Fruit fly (Drosophila melanogaster) whole organism, embryonic: ENCODE data around the gene CG9919.

Experiments used
- Asciz ChIP-seq: fragments of 200-800 bp; sonication (Bioruptor generic); optimal IDR thresholded peaks from 2 replicates; lab custom pipeline; 2017; ENCODE audit warnings: missing biosample characterization, mild to moderate bottlenecking, missing genetic modification characterization, missing genetic modification reagents
- Atf3 ChIP-seq: fragments of 200-800 bp; sonication (Bioruptor generic); optimal IDR thresholded peaks from 3 replicates; lab custom pipeline; 2016; ENCODE audit warnings: missing biosample characterization, missing genetic modification characterization
- Bdp1 ChIP-seq: fragments of 200-800 bp; sonication (Bioruptor generic); optimal IDR thresholded peaks from 3 replicates; lab custom pipeline; 2016; ENCODE audit warnings: missing biosample characterization, missing genetic modification characterization
- CG10565 ChIP-seq: fragments of 200-800 bp; sonication (Bioruptor generic); optimal IDR thresholded peaks from 3 replicates; lab custom pipeline; 2016; ENCODE audit warnings: missing biosample characterization, mild to moderate bottlenecking, missing genetic modification characterization
- CG10959 ChIP-seq: fragments of 200-800 bp; sonication (Bioruptor generic); IDR thresholded peaks from 2 replicates; pipeline ENCODE4 v1.3.6; 2022; ENCODE audit warnings: missing biosample characterization, missing genetic modification characterization
- CG11504 ChIP-seq: fragments of 200-800 bp; sonication (Bioruptor generic); optimal IDR thresholded peaks from 3 replicates; lab custom pipeline; 2019; ENCODE audit warnings: missing biosample characterization, mild to moderate bottlenecking, missing genetic modification characterization, moderate library complexity
- CG12391 ChIP-seq: fragments of 200-800 bp; sonication (Bioruptor generic); optimal IDR thresholded peaks from 3 replicates; lab custom pipeline; 2018; ENCODE audit warnings: missing biosample characterization, mild to moderate bottlenecking, missing genetic modification characterization, moderate library complexity
- CG13424 ChIP-seq: fragments of 200-800 bp; sonication (Bioruptor generic); optimal IDR thresholded peaks from 2 replicates; lab custom pipeline; 2019; ENCODE audit warnings: missing biosample characterization, mild to moderate bottlenecking, missing genetic modification characterization, moderate library complexity
- CG13624 ChIP-seq: fragments of 200-800 bp; sonication (Bioruptor generic); optimal IDR thresholded peaks from 2 replicates; lab custom pipeline; 2016; ENCODE audit warnings: missing biosample characterization, missing genetic modification characterization
- CG14441 ChIP-seq: fragments of 200-800 bp; sonication (Bioruptor generic); IDR thresholded peaks from 2 replicates; pipeline ENCODE4 v1.3.6; 2022; ENCODE audit warnings: missing biosample characterization, missing genetic modification characterization
- CG15514 ChIP-seq: fragments of 200-800 bp; sonication (Bioruptor generic); optimal IDR thresholded peaks from 3 replicates; lab custom pipeline; 2017; ENCODE audit warnings: missing biosample characterization, missing genetic modification characterization, mild to moderate bottlenecking, moderate library complexity, missing genetic modification reagents
- CG1603 ChIP-seq: fragments of 200-800 bp; sonication (Bioruptor generic); optimal IDR thresholded peaks from 2 replicates; lab custom pipeline; 2019; ENCODE audit warnings: missing biosample characterization, mild to moderate bottlenecking, missing genetic modification characterization, moderate library complexity
- CG17612 ChIP-seq: fragments of 200-800 bp; sonication (Bioruptor generic); IDR thresholded peaks from 2 replicates; pipeline ENCODE4 v1.3.6; 2022; ENCODE audit warnings: missing biosample characterization, missing genetic modification characterization
- CG1832 ChIP-seq: fragments of 200-800 bp; sonication (Bioruptor generic); optimal IDR thresholded peaks from 2 replicates; lab custom pipeline; 2017; ENCODE audit warnings: missing biosample characterization, mild to moderate bottlenecking, missing genetic modification characterization, inconsistent platforms
- CG3163 ChIP-seq: fragments of 200-800 bp; sonication (Bioruptor generic); optimal IDR thresholded peaks from 3 replicates; lab custom pipeline; 2016; ENCODE audit warnings: missing biosample characterization, missing genetic modification characterization
- CG4328 ChIP-seq: fragments of 200-800 bp; sonication (Bioruptor generic); optimal IDR thresholded peaks from 3 replicates; lab custom pipeline; 2017; ENCODE audit warnings: missing biosample characterization, missing genetic modification reagents, missing genetic modification characterization
- CG4617 ChIP-seq: fragments of 200-800 bp; sonication (Bioruptor generic); optimal IDR thresholded peaks from 3 replicates; lab custom pipeline; 2016; ENCODE audit warnings: missing biosample characterization, missing genetic modification characterization, borderline replicate concordance
- CG7556 ChIP-seq: fragments of 200-800 bp; sonication (Bioruptor generic); optimal IDR thresholded peaks from 2 replicates; lab custom pipeline; 2017; ENCODE audit warnings: missing biosample characterization, mild to moderate bottlenecking, missing genetic modification characterization
- CG9215 ChIP-seq: fragments of 200-800 bp; sonication (Bioruptor generic); IDR thresholded peaks from 2 replicates; pipeline ENCODE4 v1.3.6; 2022; ENCODE audit warnings: missing biosample characterization, missing genetic modification characterization
- CG9437 ChIP-seq: fragments of 200-800 bp; sonication (Bioruptor generic); optimal IDR thresholded peaks from 2 replicates; lab custom pipeline; 2018; ENCODE audit warnings: missing biosample characterization, mild to moderate bottlenecking, missing genetic modification characterization
- CHES-1-like ChIP-seq: fragments of 200-800 bp; sonication (Bioruptor generic); optimal IDR thresholded peaks from 2 replicates; lab custom pipeline; 2016; ENCODE audit warnings: missing biosample characterization, missing genetic modification characterization
- CkIIα-i1 ChIP-seq: fragments of 200-800 bp; sonication (Bioruptor generic); IDR thresholded peaks from 2 replicates; pipeline ENCODE4 v1.3.6; 2022; ENCODE audit warnings: missing biosample characterization, missing genetic modification characterization
- D ChIP-seq, 2 experiments: fragments of 200-800 bp in 1 of 2; fragments of >200 bp in 1 of 2; sonication (Bioruptor generic) in 1 of 2; optimal IDR thresholded peaks; 2 replicates in 1 of 2; 3 replicates in 1 of 2; lab custom pipeline; 2017; ENCODE audit warnings: mild to moderate bottlenecking in 1 of 2, missing biosample characterization in 1 of 2, missing genetic modification characterization in 1 of 2, missing genetic modification reagents in 1 of 2
- Dll ChIP-seq: fragments of 200-800 bp; sonication (Bioruptor generic); IDR thresholded peaks from 4 replicates; pipeline ENCODE4 v1.3.6; 2022; ENCODE audit warnings: missing biosample characterization, missing genetic modification characterization; ENCODE audit not compliant: partially characterized antibody
- Doc2 ChIP-seq: fragments of 200-800 bp; sonication (Bioruptor generic); IDR thresholded peaks from 2 replicates; pipeline ENCODE4 v1.3.6; 2022; ENCODE audit warnings: missing biosample characterization, missing genetic modification characterization
- E2f1 ChIP-seq: fragments of 200-800 bp; sonication (Bioruptor generic); IDR thresholded peaks from 2 replicates; pipeline ENCODE4 v1.3.6; 2022; ENCODE audit warnings: missing biosample characterization, missing genetic modification characterization
- Ets97D ChIP-seq: fragments of 200-800 bp; sonication (Bioruptor generic); optimal IDR thresholded peaks from 3 replicates; lab custom pipeline; 2016; ENCODE audit warnings: missing biosample characterization, missing genetic modification characterization
- HLH3B ChIP-seq: fragments of 200-800 bp; sonication (Bioruptor generic); IDR thresholded peaks from 2 replicates; pipeline ENCODE4 v1.3.6; 2022; ENCODE audit warnings: missing biosample characterization, missing genetic modification characterization
- HLHmδ ChIP-seq: fragments of 200-800 bp; sonication (Bioruptor generic); optimal IDR thresholded peaks from 2 replicates; lab custom pipeline; 2018; ENCODE audit warnings: missing biosample characterization, mild to moderate bottlenecking, missing genetic modification characterization, moderate library complexity
- Kr ChIP-seq: fragments of 200-800 bp; sonication (Bioruptor generic); optimal IDR thresholded peaks from 2 replicates; lab custom pipeline; 2017; ENCODE audit warnings: missing biosample characterization, mild to moderate bottlenecking, missing genetic modification characterization
- Max ChIP-seq: fragments of 200-800 bp; sonication (Bioruptor generic); optimal IDR thresholded peaks from 2 replicates; lab custom pipeline; 2016; ENCODE audit warnings: missing biosample characterization, mild to moderate bottlenecking, missing genetic modification characterization
- Ravus ChIP-seq: fragments of 200-800 bp; sonication (Bioruptor generic); IDR thresholded peaks from 2 replicates; pipeline ENCODE4 v1.3.6; 2022; ENCODE audit warnings: missing biosample characterization, missing genetic modification characterization
- Side ChIP-seq: fragments of 200-800 bp; sonication (Bioruptor generic); optimal IDR thresholded peaks from 2 replicates; lab custom pipeline; 2016; ENCODE audit warnings: missing biosample characterization, missing genetic modification characterization
- Sin3A ChIP-seq: fragments of >200 bp; optimal IDR thresholded peaks from 2 replicates; lab custom pipeline; 2018
- amos ChIP-seq: fragments of 200-800 bp; sonication (Bioruptor generic); IDR thresholded peaks from 2 replicates; pipeline ENCODE4 v1.3.6; 2022; ENCODE audit warnings: missing biosample characterization, missing genetic modification characterization; ENCODE audit not compliant: partially characterized antibody
- bowl ChIP-seq: fragments of 200-800 bp; sonication (Bioruptor generic); IDR thresholded peaks from 2 replicates; pipeline ENCODE4 v1.3.6; 2022; ENCODE audit warnings: missing biosample characterization, missing genetic modification characterization
- dimm ChIP-seq: fragments of 200-800 bp; sonication (Bioruptor generic); IDR thresholded peaks from 2 replicates; pipeline ENCODE4 v1.3.6; 2022; ENCODE audit warnings: missing biosample characterization, missing genetic modification characterization
- disco-r ChIP-seq: fragments of 200-800 bp; sonication (Bioruptor generic); optimal IDR thresholded peaks from 2 replicates; lab custom pipeline; 2016; ENCODE audit warnings: missing biosample characterization, missing genetic modification characterization
- gro ChIP-seq: fragments of 200-800 bp; sonication (Bioruptor generic); optimal IDR thresholded peaks from 2 replicates; lab custom pipeline; 2016; ENCODE audit warnings: missing biosample characterization, missing genetic modification characterization
- gt ChIP-seq: fragments of 200-800 bp; sonication (Bioruptor generic); IDR thresholded peaks from 2 replicates; pipeline ENCODE4 v1.3.6; 2022; ENCODE audit warnings: missing biosample characterization, missing genetic modification characterization
- lab ChIP-seq: fragments of 200-800 bp; sonication (Bioruptor generic); optimal IDR thresholded peaks from 3 replicates; lab custom pipeline; 2017; ENCODE audit warnings: missing biosample characterization, missing genetic modification characterization, mild to moderate bottlenecking, moderate library complexity, missing genetic modification reagents
- lola ChIP-seq, 3 experiments: fragments of >200 bp in 2 of 3; fragments of 200-800 bp in 1 of 3; sonication (Bioruptor generic) in 1 of 3; optimal IDR thresholded peaks; 2 replicates each; lab custom pipeline; 2017 to 2019; ENCODE audit warnings: missing biosample characterization in 3 of 3, missing genetic modification characterization in 3 of 3, mild to moderate bottlenecking in 1 of 3, moderate library complexity in 1 of 3
- pros ChIP-seq: fragments of 200-800 bp; sonication (Bioruptor generic); optimal IDR thresholded peaks from 3 replicates; lab custom pipeline; 2019; ENCODE audit warnings: missing biosample characterization, mild to moderate bottlenecking, missing genetic modification characterization, moderate library complexity
- sc ChIP-seq, 3 experiments: fragments of >200 bp in 2 of 3; fragments of 200-800 bp in 1 of 3; sonication (Bioruptor generic) in 1 of 3; optimal IDR thresholded peaks; 2 replicates in 2 of 3; 3 replicates in 1 of 3; lab custom pipeline; 2017; ENCODE audit warnings: mild to moderate bottlenecking in 1 of 3, missing biosample characterization in 1 of 3, missing genetic modification characterization in 1 of 3, missing genetic modification reagents in 1 of 3
- schlank ChIP-seq: fragments of 200-800 bp; sonication (Bioruptor generic); optimal IDR thresholded peaks from 2 replicates; lab custom pipeline; 2018; ENCODE audit warnings: missing biosample characterization, mild to moderate bottlenecking, missing genetic modification characterization
- sima ChIP-seq: fragments of 200-800 bp; sonication (Bioruptor generic); optimal IDR thresholded peaks from 2 replicates; lab custom pipeline; 2016; ENCODE audit warnings: missing biosample characterization, missing genetic modification characterization
- tap ChIP-seq: fragments of 200-800 bp; optimal IDR thresholded peaks from 3 replicates; lab custom pipeline; 2019; ENCODE audit warnings: missing biosample characterization, mild to moderate bottlenecking, missing genetic modification characterization, moderate library complexity
- toy ChIP-seq: fragments of 200-800 bp; sonication (Bioruptor generic); IDR thresholded peaks from 2 replicates; pipeline ENCODE4 v1.3.6; 2022; ENCODE audit warnings: missing biosample characterization, missing genetic modification characterization
- ttk ChIP-seq: fragments of 200-800 bp; sonication (Bioruptor generic); IDR thresholded peaks from 2 replicates; pipeline ENCODE4 v2.1.2; 2022; ENCODE audit warnings: missing biosample characterization, missing genetic modification characterization
- zen ChIP-seq: fragments of 200-800 bp; sonication (Bioruptor generic); optimal IDR thresholded peaks from 3 replicates; lab custom pipeline; 2018; ENCODE audit warnings: missing biosample characterization, mild to moderate bottlenecking, missing genetic modification characterization, moderate library complexity

Gene CG9919

DNA sequence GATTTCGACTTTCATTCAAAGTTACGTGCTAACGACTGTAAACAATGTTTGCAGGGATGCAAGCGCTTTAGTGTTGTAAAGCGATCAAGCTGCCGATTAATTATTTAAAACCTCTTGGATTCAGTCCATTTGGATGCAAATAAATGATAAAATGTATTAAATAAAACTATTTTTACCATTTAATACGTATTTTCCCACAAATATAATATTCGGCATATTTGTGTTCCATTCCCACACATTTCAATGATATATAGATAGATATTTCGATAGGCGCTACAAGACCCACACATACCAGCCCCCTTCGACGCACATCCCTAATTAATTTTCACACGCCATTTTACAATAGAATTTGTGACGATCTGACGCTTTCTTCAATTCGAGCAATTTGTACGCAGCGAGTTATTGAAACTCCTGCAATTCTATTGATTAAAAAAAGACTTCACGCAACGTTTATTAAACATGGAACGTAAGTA is 42.0 kb downstream of the CG9919 start, which contains the start of the genes CG32576 and caz (continued):
- TF ChIP-seq pros (GFP tag; lab: Kevin White, UChicago) (no peak), Sin3A (lab: Kevin White, UChicago) (peak; percentile 65), bowl (no peak), gt (GFP tag; lab: Robert Waterston, UW) (no peak), Bdp1 (no peak), Asciz (GFP tag; lab: Kevin White, UChicago) (no peak), CG9437 (GFP tag; lab: Kevin White, UChicago) (no peak), CG10565 (GFP tag; lab: Kevin White, UChicago) (no peak), dimm (no peak), CG3163 (GFP tag; lab: Kevin White, UChicago) (no peak), disco-r (no peak), Kr (GFP tag; lab: Kevin White, UChicago) (no peak), CG9215 (GFP tag; lab: Robert Waterston, UW) (no peak), CG4617 (GFP tag; lab: Kevin White, UChicago) (peak; percentile 26), ttk (GFP tag; lab: Robert Waterston, UW) (no peak), amos (GFP tag; lab: Robert Waterston, UW) (peak; percentile 64), HLH3B (no peak), CG11504 (tag; lab: Kevin White, UChicago) (no peak), toy (GFP tag; lab: Robert Waterston, UW) (no peak), Doc2 (GFP tag; lab: Robert Waterston, UW) (no peak), lab (GFP tag; lab: Kevin White, UChicago) (no peak), CG4328 (GFP tag; lab: Kevin White, UChicago) (no peak), Ravus (GFP tag; lab: Robert Waterston, UW) (no peak), tap (tag; lab: Kevin White, UChicago) (no peak), CkIIα-i1 (GFP tag; lab: Robert Waterston, UW) (no peak), CG14441 (GFP tag; lab: Robert Waterston, UW) (no peak), schlank (tag; lab: Kevin White, UChicago) (no peak), HLHmδ (no peak), sima (no peak), CG1832 (GFP tag; lab: Kevin White, UChicago) (no peak), CG15514 (GFP tag; lab: Kevin White, UChicago) (peak; percentile 73), CG17612 (no peak), D (optimal IDR thresholded peaks at IDR 0.05; lab: Kevin White, UChicago) (no peak), D (GFP tag; optimal IDR thresholded peaks at IDR 0.05; lab: Kevin White, UChicago) (peak; percentile 23), Side (GFP tag; lab: Kevin White, UChicago) (no peak), CG13424 (tag; lab: Kevin White, UChicago) (peak; percentile 59), Dll (GFP tag; lab: Robert Waterston, UW) (peak; percentile 77), zen (tag; lab: Kevin White, UChicago) (peak; percentile 73), gro (no peak), CG13624 (GFP tag; lab: Kevin White, UChicago) (no peak), CG7556 (GFP tag; lab: Kevin White, UChicago) (peak; percentile 32), Max (GFP tag; lab: Kevin White, UChicago) (peak; percentile 49), Atf3 (GFP tag; lab: Kevin White, UChicago) (no peak), CHES-1-like (GFP tag; lab: Kevin White, UChicago) (no peak), CG10959 (GFP tag; lab: Robert Waterston, UW) (no peak), CG12391 (tag; lab: Kevin White, UChicago) (peak; percentile 61), Ets97D (GFP tag; lab: Kevin White, UChicago) (peak; percentile 29), E2f1 (GFP tag; lab: Robert Waterston, UW) (no peak), lola (GFP tag; optimal IDR thresholded peaks at IDR 0.05; lab: Kevin White, UChicago) (peak in 1 of 3 experiments; percentile 1), sc (optimal IDR thresholded peaks at IDR 0.05; lab: Kevin White, UChicago) (no peak), sc (GFP tag; optimal IDR thresholded peaks at IDR 0.05; lab: Kevin White, UChicago) (no peak), CG1603 (peak; percentile 23)
